Fruit fly (Drosophila melanogaster) whole organism, pupa: ENCODE data around the gene RpS25.

Experiments used
- CG10348 ChIP-seq: fragments of 200-800 bp; sonication (Bioruptor generic); IDR thresholded peaks from 2 replicates; pipeline ENCODE4 v1.3.6; 2022; ENCODE audit warnings: missing biosample characterization, missing genetic modification characterization
- CG12605 ChIP-seq: fragments of 200-800 bp; sonication (Bioruptor generic); IDR thresholded peaks from 2 replicates; pipeline ENCODE4 v1.3.6; 2022; ENCODE audit warnings: missing biosample characterization, missing genetic modification characterization
- CG13204 ChIP-seq: fragments of 200-800 bp; sonication (Bioruptor generic); optimal IDR thresholded peaks from 2 replicates; lab custom pipeline; 2018; ENCODE audit warnings: missing biosample characterization, mild to moderate bottlenecking, missing genetic modification characterization, moderate library complexity
- CG15710 ChIP-seq: fragments of 200-800 bp; sonication (Bioruptor generic); optimal IDR thresholded peaks from 2 replicates; lab custom pipeline; 2018; ENCODE audit warnings: missing biosample characterization, mild to moderate bottlenecking, missing genetic modification characterization, moderate library complexity
- CG32121 ChIP-seq: fragments of 200-800 bp; sonication (Bioruptor generic); IDR thresholded peaks from 2 replicates; pipeline ENCODE4 v1.3.6; 2022; ENCODE audit warnings: missing biosample characterization, missing genetic modification characterization
- CG34367 ChIP-seq: fragments of 200-800 bp; sonication (Bioruptor generic); optimal IDR thresholded peaks from 2 replicates; lab custom pipeline; 2018; ENCODE audit warnings: missing biosample characterization, mild to moderate bottlenecking, missing genetic modification characterization
- CG4496 ChIP-seq: fragments of 200-800 bp; sonication (Bioruptor generic); IDR thresholded peaks from 3 replicates; pipeline ENCODE4 v1.3.6; 2022; ENCODE audit warnings: missing biosample characterization, missing genetic modification characterization
- CG8301 ChIP-seq: fragments of 200-800 bp; sonication (Bioruptor generic); optimal IDR thresholded peaks from 2 replicates; lab custom pipeline; 2018; ENCODE audit warnings: missing biosample characterization, mild to moderate bottlenecking, missing genetic modification characterization
- EcR ChIP-seq: fragments of 200-800 bp; sonication (Bioruptor generic); optimal IDR thresholded peaks from 3 replicates; lab custom pipeline; 2019; ENCODE audit warnings: missing biosample characterization, missing genetic modification characterization, mild to moderate bottlenecking, moderate library complexity, missing genetic modification reagents
- Snoo ChIP-seq: fragments of 200-800 bp; sonication (Bioruptor generic); optimal IDR thresholded peaks from 3 replicates; lab custom pipeline; 2017; ENCODE audit warnings: missing biosample characterization, mild to moderate bottlenecking, missing genetic modification characterization, inconsistent platforms
- gl ChIP-seq: fragments of 200-800 bp; sonication (Bioruptor generic); optimal IDR thresholded peaks from 2 replicates; lab custom pipeline; 2018; ENCODE audit warnings: missing biosample characterization, mild to moderate bottlenecking, missing genetic modification characterization

dm6 chr3R:11175777-11176176 is 40.3 kb downstream of the RpS25 start:
- TF ChIP-seq gl (tag; lab: Kevin White, UChicago), result no peak
- TF ChIP-seq CG34367, result no peak
- TF ChIP-seq CG12605 (GFP tag; lab: Robert Waterston, UW), result no peak
- no peak for TF ChIP-seq CG15710
- no peak for TF ChIP-seq CG4496
- no peak for TF ChIP-seq EcR (GFP tag; lab: Kevin White, UChicago)
- TF ChIP-seq CG10348, result no peak
- no peak for TF ChIP-seq CG32121 (GFP tag; lab: Robert Waterston, UW)
- TF ChIP-seq Snoo (tag; lab: Kevin White, UChicago), result no peak
- no peak for TF ChIP-seq CG8301 (tag; lab: Kevin White, UChicago)
- no peak for TF ChIP-seq CG13204
